Worm (Caenorhabditis elegans) whole organism, L4 larva: Measurements from ENCODE around the gene Y47D3A.21.

Source experiments
- ama-1 ChIP-seq: fragments of 150-350 bp; optimal IDR thresholded peaks from 2 replicates; lab custom pipeline; 2014; ENCODE audit warnings: inconsistent platforms, mixed read lengths
- ceh-82 ChIP-seq: sonication (generic microtip); optimal IDR thresholded peaks from 2 replicates; lab custom pipeline; 2017; ENCODE audit warnings: missing biosample characterization, missing genetic modification characterization

ce11 chrIII:11289876-11290275 is 11.2 kb upstream of the Y47D3A.21 start:
- TF ChIP-seq ama-1 (no peak), ceh-82 (no peak)
